Worm (Caenorhabditis elegans) whole organism, young adult: ENCODE results near the gene asp-19.

Experiments used
- F49E8.2 ChIP-seq: sonication (generic microtip); optimal IDR thresholded peaks from 3 replicates; lab custom pipeline; 2017; ENCODE audit warnings: missing genetic modification characterization, mild to moderate bottlenecking, missing compliant biosample characterization, antibody characterized with exemption, moderate library complexity; ENCODE audit not compliant: insufficient read depth
- ZK185.1 ChIP-seq: sonication (generic microtip); optimal IDR thresholded peaks from 2 replicates; lab custom pipeline; 2016; ENCODE audit warnings: mild to moderate bottlenecking, missing genetic modification characterization, missing compliant biosample characterization; ENCODE audit not compliant: poor library complexity, severe bottlenecking
- ama-1 ChIP-seq, 3 experiments: fragments of 150-350 bp in 1 of 3; sonication (generic microtip) in 2 of 3; optimal IDR thresholded peaks; 2 replicates each; lab custom pipeline; 2014 to 2018; ENCODE audit warnings: missing biosample characterization in 2 of 3, missing genetic modification characterization in 2 of 3, missing genetic modification reagents in 2 of 3
- ccch-3 ChIP-seq: fragments of 200-800 bp; sonication (Bioruptor generic); optimal IDR thresholded peaks from 2 replicates; lab custom pipeline; 2018; ENCODE audit warnings: mild to moderate bottlenecking, missing genetic modification characterization, missing compliant biosample characterization
- ceh-100 ChIP-seq: fragments of 200-800 bp; sonication (Bioruptor generic); IDR thresholded peaks from 2 replicates; pipeline ENCODE4 v1.3.6; 2022; ENCODE audit warnings: missing genetic modification reagents, missing genetic modification characterization, missing compliant biosample characterization
- egl-44 ChIP-seq: fragments of 200-800 bp; sonication (Bioruptor generic); IDR thresholded peaks from 2 replicates; pipeline ENCODE4 v1.3.6; 2022; ENCODE audit warnings: missing genetic modification reagents, missing genetic modification characterization, missing compliant biosample characterization
- mes-4 ChIP-seq: sonication (generic microtip); optimal IDR thresholded peaks from 2 replicates; lab custom pipeline; 2016; ENCODE audit warnings: missing genotype, missing genetic modification characterization, missing compliant biosample characterization
- nhr-90 ChIP-seq: sonication (generic microtip); optimal IDR thresholded peaks from 2 replicates; lab custom pipeline; 2016; ENCODE audit warnings: missing genotype, mild to moderate bottlenecking, missing genetic modification characterization, missing compliant biosample characterization
- pha-4 ChIP-seq: fragments of 150-350 bp; sonication (generic microtip); optimal IDR thresholded peaks from 2 replicates; lab custom pipeline; 2014; ENCODE audit warnings: missing biosample characterization, missing genetic modification reagents, missing genetic modification characterization
- ztf-6 ChIP-seq: fragments of 200-800 bp; sonication (Bioruptor generic); IDR thresholded peaks from 2 replicates; pipeline ENCODE4 v1.3.6; 2022; ENCODE audit warnings: missing genetic modification reagents, missing genetic modification characterization, missing compliant biosample characterization

- TF ChIP-seq ama-1 (optimal IDR thresholded peaks at IDR 0.05; lab: Kevin White, UChicago) (no peak), ama-1 (GFP tag; optimal IDR thresholded peaks at IDR 0.05; lab: Kevin White, UChicago) (no peak), mes-4 (tag; lab: Kevin White, UChicago) (no peak), egl-44 (peak; percentile 23; the same call in 1 of the 2 replicates), ccch-3 (GFP tag; lab: Kevin White, UChicago) (no peak), nhr-90 (tag; lab: Kevin White, UChicago) (no peak), ztf-6 (GFP tag; lab: Robert Waterston, UW) (no peak), pha-4 (tag; lab: Kevin White, UChicago) (no peak), F49E8.2 (tag; lab: Kevin White, UChicago) (no peak), ceh-100 (GFP tag; lab: Robert Waterston, UW) (no peak), ZK185.1 (tag; lab: Kevin White, UChicago) (no peak)
Measured at ce11 chrV:18709203-18709860, 19.8 kb downstream of the asp-19 start, which contains the start of gene Y17D7C.6.
